Fruit fly (Drosophila melanogaster) whole organism, embryonic: ENCODE results near the gene CG6149.

Experiments
- CG31365 ChIP-seq: fragments of 200-800 bp; sonication (Bioruptor generic); optimal IDR thresholded peaks from 2 replicates; lab custom pipeline; 2018; ENCODE audit warnings: missing biosample characterization, mild to moderate bottlenecking, missing genetic modification characterization
- CG34376 ChIP-seq: fragments of 200-800 bp; sonication (Bioruptor generic); optimal IDR thresholded peaks from 2 replicates; lab custom pipeline; 2018; ENCODE audit warnings: missing biosample characterization, mild to moderate bottlenecking, missing genetic modification characterization
- CG43689 ChIP-seq: fragments of 200-800 bp; sonication (Bioruptor generic); IDR thresholded peaks from 2 replicates; pipeline ENCODE4 v1.3.6; 2022; ENCODE audit warnings: missing biosample characterization, missing genetic modification characterization
- org-1 ChIP-seq: fragments of 200-800 bp; sonication (Bioruptor generic); optimal IDR thresholded peaks from 2 replicates; lab custom pipeline; 2017; ENCODE audit warnings: missing biosample characterization, missing genetic modification characterization
- slp2 ChIP-seq: fragments of 200-800 bp; sonication (Bioruptor generic); optimal IDR thresholded peaks from 2 replicates; lab custom pipeline; 2016; ENCODE audit warnings: missing biosample characterization, missing genetic modification characterization

DNA sequence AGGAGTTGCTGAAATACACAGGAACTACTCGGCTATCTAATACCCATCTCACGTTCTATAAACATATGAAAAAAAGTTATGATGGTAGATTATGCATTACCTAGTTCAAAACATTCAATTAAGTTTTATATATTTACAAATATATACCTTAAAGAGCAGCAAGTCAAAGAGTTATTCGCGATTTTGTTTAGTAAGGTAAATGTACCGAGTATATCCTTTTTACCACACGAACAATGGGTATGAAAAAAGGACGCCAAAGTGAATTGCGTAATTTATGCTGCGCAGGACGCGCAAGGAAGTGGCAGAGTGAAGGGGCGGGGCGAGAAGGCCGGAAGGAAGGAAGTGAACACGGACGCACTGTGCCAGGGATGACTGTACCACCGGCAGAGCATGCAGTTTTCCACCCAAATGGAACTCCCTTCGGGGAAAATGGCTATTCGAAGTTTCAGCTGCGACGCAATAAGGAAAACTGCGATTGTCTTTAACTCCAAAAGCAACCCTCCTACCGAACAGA, 34.5 kb downstream of the CG6149 start:
- TF ChIP-seq slp2 (GFP tag; lab: Kevin White, UChicago) (no peak), CG34376 (GFP tag; lab: Kevin White, UChicago) (no peak), CG43689 (GFP tag; lab: Robert Waterston, UW) (no peak), CG31365 (tag; lab: Kevin White, UChicago) (no peak), org-1 (GFP tag; lab: Kevin White, UChicago) (no peak)
